Fruit fly (Drosophila melanogaster) whole organism, embryonic: Measurements from ENCODE around the gene Atx-1.
A peak's percentile ranks its signal among the peaks of the same experiment; 100 is the strongest.

Experiments used
- Antp ChIP-seq: fragments of 200-800 bp; sonication (Bioruptor generic); optimal IDR thresholded peaks from 3 replicates; lab custom pipeline; 2016; ENCODE audit warnings: missing biosample characterization, missing genetic modification characterization
- Asciz ChIP-seq: fragments of 200-800 bp; sonication (Bioruptor generic); optimal IDR thresholded peaks from 2 replicates; lab custom pipeline; 2017; ENCODE audit warnings: missing biosample characterization, mild to moderate bottlenecking, missing genetic modification characterization, missing genetic modification reagents
- Atf-2 ChIP-seq: fragments of 200-800 bp; sonication (Bioruptor generic); optimal IDR thresholded peaks from 2 replicates; lab custom pipeline; 2016; ENCODE audit warnings: missing biosample characterization, missing genetic modification characterization
- B-H2 ChIP-seq: fragments of 200-800 bp; sonication (Bioruptor generic); optimal IDR thresholded peaks from 2 replicates; lab custom pipeline; 2018; ENCODE audit warnings: missing biosample characterization, mild to moderate bottlenecking, missing genetic modification characterization
- CG10366 ChIP-seq: fragments of 200-800 bp; sonication (Bioruptor generic); IDR thresholded peaks from 2 replicates; pipeline ENCODE4 v1.3.6; 2022; ENCODE audit warnings: missing biosample characterization, missing genetic modification characterization
- CG10565 ChIP-seq: fragments of 200-800 bp; sonication (Bioruptor generic); optimal IDR thresholded peaks from 3 replicates; lab custom pipeline; 2016; ENCODE audit warnings: missing biosample characterization, mild to moderate bottlenecking, missing genetic modification characterization
- CG10654 ChIP-seq: fragments of 200-800 bp; sonication (Bioruptor generic); optimal IDR thresholded peaks from 2 replicates; lab custom pipeline; 2016; ENCODE audit warnings: missing biosample characterization, missing genetic modification characterization
- CG11504 ChIP-seq: fragments of 200-800 bp; sonication (Bioruptor generic); optimal IDR thresholded peaks from 3 replicates; lab custom pipeline; 2019; ENCODE audit warnings: missing biosample characterization, mild to moderate bottlenecking, missing genetic modification characterization, moderate library complexity
- CG11560 ChIP-seq: fragments of 200-800 bp; sonication (Bioruptor generic); IDR thresholded peaks from 3 replicates; pipeline ENCODE4 v1.3.6; 2022; ENCODE audit warnings: missing biosample characterization, missing genetic modification characterization
- CG13296 ChIP-seq: fragments of 200-800 bp; sonication (Bioruptor generic); optimal IDR thresholded peaks from 3 replicates; lab custom pipeline; 2018; ENCODE audit warnings: missing biosample characterization, mild to moderate bottlenecking, missing genetic modification characterization
- CG17361 ChIP-seq: fragments of 200-800 bp; sonication (Bioruptor generic); IDR thresholded peaks from 3 replicates; pipeline ENCODE4 v1.3.6; 2022; ENCODE audit warnings: missing biosample characterization, missing genetic modification characterization
- CG18476 ChIP-seq: fragments of 200-800 bp; sonication (Bioruptor generic); optimal IDR thresholded peaks from 2 replicates; lab custom pipeline; 2016; ENCODE audit warnings: missing biosample characterization, mild to moderate bottlenecking, missing genetic modification characterization
- CG3065 ChIP-seq: fragments of 200-800 bp; sonication (Bioruptor generic); optimal IDR thresholded peaks from 2 replicates; lab custom pipeline; 2016; ENCODE audit warnings: missing biosample characterization, missing genetic modification characterization
- CG4360 ChIP-seq: fragments of 200-800 bp; sonication (Bioruptor generic); IDR thresholded peaks from 2 replicates; pipeline ENCODE4 v1.3.6; 2022; ENCODE audit warnings: missing biosample characterization, missing genetic modification characterization
- CG5180 ChIP-seq: fragments of 200-800 bp; sonication (Bioruptor generic); optimal IDR thresholded peaks from 3 replicates; lab custom pipeline; 2017; ENCODE audit warnings: missing biosample characterization, missing genetic modification characterization, mild to moderate bottlenecking, moderate library complexity, missing genetic modification reagents
- CG8089 ChIP-seq: fragments of 200-800 bp; sonication (Bioruptor generic); optimal IDR thresholded peaks from 3 replicates; lab custom pipeline; 2016; ENCODE audit warnings: missing biosample characterization, missing genetic modification characterization
- CG8944 ChIP-seq: fragments of 200-800 bp; sonication (Bioruptor generic); optimal IDR thresholded peaks from 3 replicates; lab custom pipeline; 2016; ENCODE audit warnings: missing biosample characterization, missing genetic modification characterization
- CG9932 ChIP-seq: fragments of 200-800 bp; sonication (Bioruptor generic); IDR thresholded peaks from 2 replicates; pipeline ENCODE4 v1.3.6; 2022; ENCODE audit warnings: missing biosample characterization, missing genetic modification characterization
- D ChIP-seq, 2 experiments: fragments of 200-800 bp in 1 of 2; fragments of >200 bp in 1 of 2; sonication (Bioruptor generic) in 1 of 2; optimal IDR thresholded peaks; 2 replicates in 1 of 2; 3 replicates in 1 of 2; lab custom pipeline; 2017; ENCODE audit warnings: mild to moderate bottlenecking in 1 of 2, missing biosample characterization in 1 of 2, missing genetic modification characterization in 1 of 2, missing genetic modification reagents in 1 of 2
- D19A ChIP-seq: fragments of 200-800 bp; optimal IDR thresholded peaks from 3 replicates; lab custom pipeline; 2019; ENCODE audit warnings: missing biosample characterization, mild to moderate bottlenecking, missing genetic modification characterization, moderate library complexity
- Dbx ChIP-seq: fragments of 200-800 bp; sonication (Bioruptor generic); IDR thresholded peaks from 3 replicates; pipeline ENCODE4 v1.3.6; 2022; ENCODE audit warnings: missing biosample characterization, missing genetic modification characterization
- Dip2 ChIP-seq: fragments of 200-800 bp; sonication (Bioruptor generic); IDR thresholded peaks from 2 replicates; pipeline ENCODE4 v1.3.6; 2022; ENCODE audit warnings: missing biosample characterization, missing genetic modification characterization
- Drgx ChIP-seq: fragments of 200-800 bp; sonication (Bioruptor generic); IDR thresholded peaks from 2 replicates; pipeline ENCODE4 v1.3.6; 2022; ENCODE audit warnings: missing biosample characterization, missing genetic modification characterization
- GATAe ChIP-seq: fragments of 200-800 bp; sonication (Bioruptor generic); conservative IDR thresholded peaks from 2 replicates; pipeline ENCODE4 v1.3.6; 2022; ENCODE audit warnings: missing biosample characterization, missing genetic modification characterization
- Gug ChIP-seq: fragments of 200-800 bp; sonication (Bioruptor generic); IDR thresholded peaks from 4 replicates; pipeline ENCODE4 v1.3.6; 2022; ENCODE audit warnings: missing biosample characterization, missing genetic modification characterization
- HHEX ChIP-seq: fragments of 200-800 bp; sonication (Bioruptor generic); optimal IDR thresholded peaks from 3 replicates; lab custom pipeline; 2017; ENCODE audit warnings: missing biosample characterization, mild to moderate bottlenecking, missing genetic modification characterization, missing genetic modification reagents
- Hmx ChIP-seq: fragments of 200-800 bp; sonication (Bioruptor generic); optimal IDR thresholded peaks from 2 replicates; lab custom pipeline; 2016; ENCODE audit warnings: missing biosample characterization, missing genetic modification characterization
- Hr39 ChIP-seq: fragments of >200 bp; optimal IDR thresholded peaks from 2 replicates; lab custom pipeline; 2017
- MBD-R2 ChIP-seq: fragments of 200-800 bp; sonication (Bioruptor generic); IDR thresholded peaks from 2 replicates; pipeline ENCODE4 v1.3.6; 2022; ENCODE audit warnings: missing biosample characterization, missing genetic modification characterization
- Med ChIP-seq: fragments of 200-800 bp; sonication (Bioruptor generic); peaks from one replicate; lab custom pipeline; 2016; ENCODE audit warnings: missing biosample characterization, missing genetic modification characterization, mild to moderate bottlenecking, inconsistent platforms, moderate library complexity
- Mes4 ChIP-seq: fragments of 200-800 bp; sonication (Bioruptor generic); optimal IDR thresholded peaks from 2 replicates; lab custom pipeline; 2016; ENCODE audit warnings: missing biosample characterization, missing genetic modification characterization
- Mrtf ChIP-seq: fragments of 200-800 bp; sonication (Bioruptor generic); IDR thresholded peaks from 3 replicates; pipeline ENCODE4 v1.3.6; 2022; ENCODE audit warnings: missing biosample characterization, missing genetic modification characterization
- Pdp1 ChIP-seq, 2 experiments: fragments of 200-800 bp; sonication (Bioruptor generic); optimal IDR thresholded peaks; 3 replicates each; lab custom pipeline; 2016; ENCODE audit warnings: missing biosample characterization in 2 of 2, missing genetic modification characterization in 2 of 2, mild to moderate bottlenecking in 1 of 2, moderate library complexity in 1 of 2
- Ravus ChIP-seq: fragments of 200-800 bp; sonication (Bioruptor generic); IDR thresholded peaks from 2 replicates; pipeline ENCODE4 v1.3.6; 2022; ENCODE audit warnings: missing biosample characterization, missing genetic modification characterization
- aop ChIP-seq: fragments of 200-800 bp; sonication (Bioruptor generic); IDR thresholded peaks from 2 replicates; pipeline ENCODE4 v1.3.6; 2022; ENCODE audit warnings: missing biosample characterization, missing genetic modification characterization
- cas ChIP-seq: fragments of 200-800 bp; sonication (Bioruptor generic); IDR thresholded peaks from 2 replicates; pipeline ENCODE4 v1.3.6; 2022; ENCODE audit warnings: missing biosample characterization, missing genetic modification characterization
- chif ChIP-seq, 2 experiments: fragments of 200-800 bp; sonication (Bioruptor generic); optimal IDR thresholded peaks; 3 replicates each; lab custom pipeline; 2016; ENCODE audit warnings: missing biosample characterization in 2 of 2, missing genetic modification characterization in 2 of 2
- crp ChIP-seq, 2 experiments: fragments of 200-800 bp; sonication (Bioruptor generic); optimal IDR thresholded peaks; 2 replicates in 1 of 2; 3 replicates in 1 of 2; lab custom pipeline; 2017; ENCODE audit warnings: missing biosample characterization in 2 of 2, missing genetic modification characterization in 2 of 2, mild to moderate bottlenecking in 1 of 2, moderate library complexity in 1 of 2
- ewg ChIP-seq: fragments of 200-800 bp; sonication (Bioruptor generic); optimal IDR thresholded peaks from 3 replicates; lab custom pipeline; 2017; ENCODE audit warnings: mild to moderate bottlenecking, missing biosample characterization, missing genetic modification reagents, missing genetic modification characterization
- fd96Cb ChIP-seq: fragments of 200-800 bp; sonication (Bioruptor generic); optimal IDR thresholded peaks from 2 replicates; lab custom pipeline; 2018; ENCODE audit warnings: missing biosample characterization, mild to moderate bottlenecking, missing genetic modification characterization, moderate library complexity
- fu2 ChIP-seq: fragments of 200-800 bp; sonication (Bioruptor generic); optimal IDR thresholded peaks from 2 replicates; lab custom pipeline; 2016; ENCODE audit warnings: missing biosample characterization, missing genetic modification characterization
- gcm ChIP-seq: fragments of 200-800 bp; sonication (Bioruptor generic); optimal IDR thresholded peaks from 2 replicates; lab custom pipeline; 2019; ENCODE audit warnings: missing biosample characterization, mild to moderate bottlenecking, missing genetic modification characterization, moderate library complexity
- gt ChIP-seq: fragments of 200-800 bp; sonication (Bioruptor generic); IDR thresholded peaks from 2 replicates; pipeline ENCODE4 v1.3.6; 2022; ENCODE audit warnings: missing biosample characterization, missing genetic modification characterization
- hbn ChIP-seq: fragments of 200-800 bp; sonication (Bioruptor generic); IDR thresholded peaks from 2 replicates; pipeline ENCODE4 v1.3.6; 2022; ENCODE audit warnings: missing biosample characterization, missing genetic modification characterization; ENCODE audit not compliant: partially characterized antibody
- knrl ChIP-seq: fragments of 200-800 bp; sonication (Bioruptor generic); IDR thresholded peaks from 3 replicates; pipeline ENCODE4 v1.3.6; 2022; ENCODE audit warnings: missing biosample characterization, missing genetic modification characterization; ENCODE audit not compliant: partially characterized antibody
- nom ChIP-seq: fragments of 200-800 bp; sonication (Bioruptor generic); optimal IDR thresholded peaks from 2 replicates; lab custom pipeline; 2017; ENCODE audit warnings: missing biosample characterization, missing genetic modification characterization, mild to moderate bottlenecking, moderate library complexity, missing genetic modification reagents
- pho ChIP-seq: fragments of 200-800 bp; sonication (Bioruptor generic); optimal IDR thresholded peaks from 2 replicates; lab custom pipeline; 2016; ENCODE audit warnings: missing biosample characterization, missing genetic modification characterization
- sima ChIP-seq: fragments of 200-800 bp; sonication (Bioruptor generic); optimal IDR thresholded peaks from 2 replicates; lab custom pipeline; 2016; ENCODE audit warnings: missing biosample characterization, missing genetic modification characterization

Gene Atx-1

dm6 chrX:6849178-6849956, 26.4 kb downstream of the Atx-1 start, which contains the start of the genes Cht11 and CG4558 (continued):
- TF ChIP-seq CG17361 = peak; percentile 84
- TF ChIP-seq CG13296 (GFP tag; lab: Kevin White, UChicago) = peak; percentile 78
- peak; percentile 39 for TF ChIP-seq CG3065 (GFP tag; lab: Kevin White, UChicago)
- TF ChIP-seq GATAe (GFP tag; lab: Robert Waterston, UW) = peak; percentile 62
- TF ChIP-seq knrl (GFP tag; lab: Robert Waterston, UW) = peak; percentile 44; the same call in 2 of the 3 replicates
- peak; percentile 46 for TF ChIP-seq Asciz (GFP tag; lab: Kevin White, UChicago)
- TF ChIP-seq fu2 = peak; percentile 57
- peak; percentile 47 for TF ChIP-seq CG8944
- peak; percentile 57 for TF ChIP-seq Hmx (GFP tag; lab: Kevin White, UChicago)
- peak; percentile 68 for TF ChIP-seq gcm (GFP tag; lab: Kevin White, UChicago)
- TF ChIP-seq fd96Cb (tag; lab: Kevin White, UChicago) = peak; percentile 71
- peak; percentile 89 for TF ChIP-seq MBD-R2 (GFP tag; lab: Robert Waterston, UW)
- TF ChIP-seq hbn (GFP tag; lab: Robert Waterston, UW) = no peak; the same call in none of the 2 replicates
- peak in 1 of 2 experiments; percentile 21 for TF ChIP-seq crp (GFP tag; optimal IDR thresholded peaks at IDR 0.05; lab: Kevin White, UChicago)
- no peak for TF ChIP-seq Hr39
- no peak for TF ChIP-seq CG8089 (GFP tag; lab: Kevin White, UChicago)
- peak; percentile 33 for TF ChIP-seq Atf-2 (GFP tag; lab: Kevin White, UChicago)
- TF ChIP-seq B-H2 = peak; percentile 88
- TF ChIP-seq CG18476 (GFP tag; lab: Kevin White, UChicago) = peak; percentile 57
- peak; percentile 16; the same call in 1 of the 2 replicates for TF ChIP-seq gt (GFP tag; lab: Robert Waterston, UW)
- TF ChIP-seq Drgx = peak; percentile 72; the same call in 1 of the 2 replicates
- peak; percentile 94 for TF ChIP-seq Med (GFP tag; lab: Kevin White, UChicago)
- no peak for TF ChIP-seq aop (GFP tag; lab: Robert Waterston, UW)
- 0 out of 2 replicates have a peak, but pooled peaks have one; percentile 28 for TF ChIP-seq cas (GFP tag; lab: Robert Waterston, UW)
- TF ChIP-seq Mes4 = peak; percentile 34
- TF ChIP-seq CG4360 = peak; percentile 35; the same call in 1 of the 2 replicates
- peak; percentile 72 for TF ChIP-seq Gug
- TF ChIP-seq CG5180 (GFP tag; lab: Kevin White, UChicago) = peak; percentile 37
- TF ChIP-seq Ravus = peak; percentile 48
- TF ChIP-seq Mrtf (GFP tag; lab: Robert Waterston, UW) = peak; percentile 76; the same call in 2 of the 3 replicates
- peak; percentile 88 for TF ChIP-seq Dbx (GFP tag; lab: Robert Waterston, UW)
- TF ChIP-seq CG10654 (GFP tag; lab: Kevin White, UChicago) = peak; percentile 77
- TF ChIP-seq Dip2 (GFP tag; lab: Robert Waterston, UW) = no peak
- peak; percentile 68 for TF ChIP-seq CG11560
- TF ChIP-seq nom (GFP tag; lab: Kevin White, UChicago) = peak; percentile 47
- TF ChIP-seq CG10366 = peak; percentile 81
- TF ChIP-seq chif (GFP tag; optimal IDR thresholded peaks at IDR 0.05; lab: Kevin White, UChicago) = peak; percentile 24 to 79
- peak; percentile 66 for TF ChIP-seq pho (GFP tag; lab: Kevin White, UChicago)
- TF ChIP-seq Pdp1 (GFP tag; optimal IDR thresholded peaks at IDR 0.05; lab: Kevin White, UChicago) = peak; percentile 59 to 76
- TF ChIP-seq D19A = peak; percentile 74
- TF ChIP-seq ewg (GFP tag; lab: Kevin White, UChicago) = peak; percentile 58
- no peak for TF ChIP-seq D (optimal IDR thresholded peaks at IDR 0.05; lab: Kevin White, UChicago)
- TF ChIP-seq D (GFP tag; optimal IDR thresholded peaks at IDR 0.05; lab: Kevin White, UChicago) = peak; percentile 81
- TF ChIP-seq CG11504 = peak; percentile 85
- peak; percentile 25 for TF ChIP-seq Antp (GFP tag; lab: Kevin White, UChicago)
- peak; percentile 91 for TF ChIP-seq CG9932 (GFP tag; lab: Robert Waterston, UW)
- TF ChIP-seq CG10565 (GFP tag; lab: Kevin White, UChicago) = no peak
- TF ChIP-seq sima (GFP tag; lab: Kevin White, UChicago) = no peak
- TF ChIP-seq HHEX (GFP tag; lab: Kevin White, UChicago) = peak; percentile 72
